Worm (Caenorhabditis elegans) whole organism, L1 larva: ENCODE data around the gene srj-24.

Experiments used
- C04F5.9 ChIP-seq: sonication (generic microtip); optimal IDR thresholded peaks from 2 replicates; lab custom pipeline; 2016; ENCODE audit warnings: missing genetic modification characterization, missing compliant biosample characterization
- C34B4.2 ChIP-seq: sonication (generic microtip); optimal IDR thresholded peaks from 2 replicates; lab custom pipeline; 2017; ENCODE audit warnings: mild to moderate bottlenecking, missing genetic modification characterization, missing compliant biosample characterization
- F16B12.6 ChIP-seq: fragments of 150-350 bp; optimal IDR thresholded peaks from 2 replicates; lab custom pipeline; 2014; ENCODE audit warnings: missing biosample characterization, missing genetic modification characterization
- Y116A8C.19 ChIP-seq: sonication (generic microtip); optimal IDR thresholded peaks from 2 replicates; lab custom pipeline; 2016; ENCODE audit warnings: missing compliant biosample characterization, missing genetic modification characterization, borderline replicate concordance
- aha-1 ChIP-seq: fragments of 150-350 bp; optimal IDR thresholded peaks from 2 replicates; lab custom pipeline; 2014; ENCODE audit warnings: missing biosample characterization, missing genetic modification characterization
- aly-2 ChIP-seq: fragments of 150-350 bp; optimal IDR thresholded peaks from 2 replicates; lab custom pipeline; 2014; ENCODE audit warnings: missing biosample characterization, missing genetic modification characterization
- ama-1 ChIP-seq: fragments of 150-350 bp; optimal IDR thresholded peaks from 2 replicates; lab custom pipeline; 2014
- ceh-82 ChIP-seq, 3 experiments: fragments of 150-350 bp in 1 of 3; sonication (generic microtip) in 2 of 3; optimal IDR thresholded peaks; 2 replicates each; lab custom pipeline; 2014 to 2017; ENCODE audit warnings: missing biosample characterization in 3 of 3, missing genetic modification characterization in 3 of 3
- ceh-88 ChIP-seq: fragments of 200-800 bp; sonication (Bioruptor generic); IDR thresholded peaks from 2 replicates; pipeline ENCODE4 v1.3.6; 2022; ENCODE audit warnings: missing genetic modification characterization, missing compliant biosample characterization
- ceh-90 ChIP-seq: sonication (generic microtip); optimal IDR thresholded peaks from 2 replicates; lab custom pipeline; 2016; ENCODE audit warnings: missing genetic modification characterization, missing compliant biosample characterization
- ces-1 ChIP-seq: fragments of 150-350 bp; optimal IDR thresholded peaks from 2 replicates; lab custom pipeline; 2014; ENCODE audit warnings: missing biosample characterization, missing genetic modification reagents, missing genetic modification characterization
- efl-1 ChIP-seq, 4 experiments: fragments of 150-350 bp; optimal IDR thresholded peaks in 3 of 4; peaks in 1 of 4; 1 replicate in 1 of 4; 2 replicates in 3 of 4; lab custom pipeline; 2014; ENCODE audit warnings: missing biosample characterization in 2 of 4, missing genetic modification characterization in 2 of 4, missing genetic modification reagents in 2 of 4
- efl-3 ChIP-seq: fragments of 200-800 bp; sonication (Bioruptor generic); optimal IDR thresholded peaks from 2 replicates; lab custom pipeline; 2018; ENCODE audit warnings: mild to moderate bottlenecking, missing genetic modification characterization, missing compliant biosample characterization
- egl-13 ChIP-seq: sonication (generic microtip); optimal IDR thresholded peaks from 2 replicates; lab custom pipeline; 2016; ENCODE audit warnings: missing genotype, missing genetic modification reagents, missing genetic modification characterization, missing compliant biosample characterization
- egl-27 ChIP-seq, 2 experiments: fragments of 150-350 bp in 1 of 2; sonication (generic microtip); optimal IDR thresholded peaks; 3 replicates each; lab custom pipeline; 2017 to 2018; ENCODE audit warnings: missing biosample characterization in 2 of 2, missing genetic modification characterization in 2 of 2, missing genetic modification reagents in 2 of 2
- elt-2 ChIP-seq: sonication (generic microtip); optimal IDR thresholded peaks from 2 replicates; lab custom pipeline; 2016; ENCODE audit warnings: missing genetic modification characterization, mild to moderate bottlenecking, inconsistent platforms, missing compliant biosample characterization, missing genetic modification reagents
- fkh-10 ChIP-seq: sonication (generic microtip); optimal IDR thresholded peaks from 2 replicates; lab custom pipeline; 2017; ENCODE audit warnings: missing biosample characterization, missing genetic modification reagents, missing genetic modification characterization
- fkh-4 ChIP-seq: sonication (generic microtip); optimal IDR thresholded peaks from 2 replicates; lab custom pipeline; 2016; ENCODE audit warnings: missing compliant biosample characterization, missing genetic modification characterization, borderline replicate concordance
- fkh-8 ChIP-seq: sonication (generic microtip); optimal IDR thresholded peaks from 2 replicates; lab custom pipeline; 2016; ENCODE audit warnings: mild to moderate bottlenecking, missing genetic modification characterization, missing compliant biosample characterization
- fos-1 ChIP-seq: fragments of 150-350 bp; optimal IDR thresholded peaks from 2 replicates; lab custom pipeline; 2014; ENCODE audit warnings: missing biosample characterization, missing genetic modification characterization
- hlh-17 ChIP-seq: fragments of 200-800 bp; sonication (Bioruptor generic); optimal IDR thresholded peaks from 2 replicates; lab custom pipeline; 2018; ENCODE audit warnings: missing genetic modification characterization, mild to moderate bottlenecking, missing compliant biosample characterization, moderate library complexity, borderline replicate concordance
- hlh-4 ChIP-seq: sonication (generic microtip); optimal IDR thresholded peaks from 2 replicates; lab custom pipeline; 2016; ENCODE audit warnings: mild to moderate bottlenecking, missing genetic modification characterization, missing compliant biosample characterization
- lin-13 ChIP-seq: fragments of 150-350 bp; optimal IDR thresholded peaks from 2 replicates; lab custom pipeline; 2014; ENCODE audit warnings: missing biosample characterization, missing genetic modification reagents, missing genetic modification characterization
- lin-35 ChIP-seq, 2 experiments: fragments of 150-350 bp; optimal IDR thresholded peaks; 2 replicates each; lab custom pipeline; 2014; ENCODE audit warnings: missing biosample characterization in 2 of 2, missing genetic modification characterization in 2 of 2, missing genetic modification reagents in 2 of 2
- lin-39 ChIP-seq: fragments of 150-350 bp; optimal IDR thresholded peaks from 2 replicates; lab custom pipeline; 2014; ENCODE audit warnings: missing biosample characterization, missing genetic modification reagents, missing genetic modification characterization
- mab-9 ChIP-seq: fragments of 200-800 bp; sonication (Bioruptor generic); IDR thresholded peaks from 2 replicates; pipeline ENCODE4 v1.3.6; 2022; ENCODE audit warnings: missing genetic modification reagents, missing genetic modification characterization, missing compliant biosample characterization
- mef-2 ChIP-seq: fragments of 150-350 bp; optimal IDR thresholded peaks from 2 replicates; lab custom pipeline; 2014; ENCODE audit warnings: missing biosample characterization, missing genetic modification characterization
- nhr-12 ChIP-seq: sonication (generic microtip); optimal IDR thresholded peaks from 2 replicates; lab custom pipeline; 2017; ENCODE audit warnings: missing biosample characterization, missing genetic modification characterization
- nhr-20 ChIP-seq: sonication (generic microtip); optimal IDR thresholded peaks from 2 replicates; lab custom pipeline; 2016; ENCODE audit warnings: mild to moderate bottlenecking, missing genetic modification characterization, missing compliant biosample characterization
- nhr-237 ChIP-seq: fragments of 150-350 bp; optimal IDR thresholded peaks from 2 replicates; lab custom pipeline; 2014; ENCODE audit warnings: missing biosample characterization, missing genetic modification characterization
- nhr-47 ChIP-seq: sonication (generic microtip); optimal IDR thresholded peaks from 2 replicates; lab custom pipeline; 2016; ENCODE audit warnings: mild to moderate bottlenecking, missing genetic modification characterization, moderate library complexity, missing compliant biosample characterization
- nhr-76 ChIP-seq: sonication (generic microtip); optimal IDR thresholded peaks from 2 replicates; lab custom pipeline; 2017; ENCODE audit warnings: missing biosample characterization, missing genetic modification characterization
- nhr-84 ChIP-seq: sonication (generic microtip); optimal IDR thresholded peaks from 2 replicates; lab custom pipeline; 2017; ENCODE audit warnings: missing biosample characterization, missing genetic modification characterization
- nhr-85 ChIP-seq: sonication (generic microtip); peaks from one replicate; lab custom pipeline; 2016; ENCODE audit warnings: missing genetic modification characterization, inconsistent platforms, missing compliant biosample characterization
- nhr-90 ChIP-seq: sonication (generic microtip); optimal IDR thresholded peaks from 2 replicates; lab custom pipeline; 2016; ENCODE audit warnings: mild to moderate bottlenecking, missing genetic modification characterization, missing compliant biosample characterization; ENCODE audit not compliant: poor library complexity
- pqm-1 ChIP-seq: sonication (generic microtip); optimal IDR thresholded peaks from 3 replicates; lab custom pipeline; 2017; ENCODE audit warnings: missing biosample characterization, missing genetic modification characterization
- skn-1 ChIP-seq: fragments of 150-350 bp; optimal IDR thresholded peaks from 2 replicates; lab custom pipeline; 2014; ENCODE audit warnings: missing biosample characterization, missing genetic modification characterization
- sup-37 ChIP-seq: fragments of 200-800 bp; sonication (Bioruptor generic); optimal IDR thresholded peaks from 2 replicates; lab custom pipeline; 2018; ENCODE audit warnings: mild to moderate bottlenecking, missing genetic modification characterization, missing compliant biosample characterization
- tbx-2 ChIP-seq: sonication (generic microtip); optimal IDR thresholded peaks from 2 replicates; lab custom pipeline; 2016; ENCODE audit warnings: missing genetic modification characterization, missing compliant biosample characterization
- tlp-1 ChIP-seq: fragments of 150-350 bp; optimal IDR thresholded peaks from 2 replicates; lab custom pipeline; 2014; ENCODE audit warnings: missing biosample characterization, missing genetic modification characterization
- unc-130 ChIP-seq: fragments of 150-350 bp; optimal IDR thresholded peaks from 2 replicates; lab custom pipeline; 2017; ENCODE audit warnings: missing biosample characterization, missing genetic modification characterization, inconsistent platforms
- ztf-11 ChIP-seq, 2 experiments: sonication (generic microtip); optimal IDR thresholded peaks; 2 replicates each; lab custom pipeline; 2016 to 2017; ENCODE audit warnings: missing genetic modification characterization in 2 of 2, missing biosample characterization in 1 of 2, missing compliant biosample characterization in 1 of 2

The srj-24 gene

DNA sequence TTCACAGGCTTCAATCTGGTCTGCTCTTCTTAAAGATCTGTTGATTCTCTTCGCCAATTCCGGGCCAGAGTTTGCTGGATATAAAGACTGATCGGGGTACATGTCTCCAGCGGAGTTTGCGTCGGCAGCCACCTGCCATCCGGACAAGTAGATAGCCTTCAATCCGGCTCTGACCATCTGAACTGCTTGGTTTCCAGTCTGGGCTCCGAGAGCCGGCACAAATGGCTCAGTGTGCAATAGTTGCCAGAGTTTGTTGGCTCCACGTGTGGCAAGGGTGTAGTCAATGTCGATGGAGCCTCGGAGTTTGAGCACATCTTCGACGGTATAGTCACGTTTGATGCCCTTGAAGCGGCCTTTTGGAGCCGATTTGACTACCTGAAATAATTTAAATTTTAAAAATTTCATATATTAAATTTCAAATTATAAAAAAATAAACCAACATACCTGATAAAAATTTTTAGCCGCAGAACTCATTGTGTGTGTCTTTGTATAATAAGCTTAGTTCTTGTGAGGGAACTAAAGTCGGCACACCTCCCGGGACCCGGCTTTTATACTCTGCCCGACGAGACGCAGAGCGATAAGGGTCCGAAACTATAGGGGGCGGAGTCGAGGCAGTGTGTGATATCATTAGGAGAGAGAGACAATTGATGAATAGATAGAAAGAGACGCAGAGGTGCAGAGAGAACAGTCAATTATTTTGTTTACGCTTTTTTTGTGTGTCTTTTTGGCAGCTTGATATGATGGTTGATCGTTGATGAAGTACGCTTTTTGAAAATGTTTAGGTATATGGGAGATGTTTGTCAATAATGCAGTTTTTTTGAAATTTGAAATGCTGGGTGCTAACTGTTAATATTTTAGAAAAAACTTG, 11.0 kb downstream of the srj-24 start, which contains the start of the genes icl-1 and srh-2 (continued):
- TF ChIP-seq C34B4.2 (tag; lab: Kevin White, UChicago) (no peak), nhr-76 (tag; lab: Kevin White, UChicago) (no peak), ceh-82 (tag; optimal IDR thresholded peaks at IDR 0.05; lab: Kevin White, UChicago) (no peak), nhr-84 (tag; lab: Kevin White, UChicago) (no peak), ces-1 (GFP tag; lab: Kevin White, UChicago) (no peak), fkh-10 (GFP tag; lab: Kevin White, UChicago) (no peak), lin-35 (GFP tag; optimal IDR thresholded peaks at IDR 0.05; lab: Kevin White, UChicago) (peak in 1 of 2 experiments; percentile 75), tbx-2 (tag; lab: Kevin White, UChicago) (peak; percentile 73), sup-37 (GFP tag; lab: Kevin White, UChicago) (peak; percentile 59), nhr-20 (tag; lab: Kevin White, UChicago) (peak; percentile 85), nhr-90 (peak; percentile 76), ceh-90 (no peak), Y116A8C.19 (tag; lab: Kevin White, UChicago) (no peak), nhr-47 (tag; lab: Kevin White, UChicago) (peak; percentile 59), aly-2 (no peak), nhr-85 (peak; percentile 92), lin-39 (tag; lab: Kevin White, UChicago) (peak; percentile 46), egl-27 (tag; optimal IDR thresholded peaks at IDR 0.05; lab: Kevin White, UChicago) (no peak), hlh-17 (peak; percentile 41), lin-13 (GFP tag; lab: Kevin White, UChicago) (peak; percentile 38), nhr-12 (no peak), egl-13 (tag; lab: Kevin White, UChicago) (no peak), fkh-8 (tag; lab: Kevin White, UChicago) (no peak), nhr-237 (no peak), C04F5.9 (tag; lab: Kevin White, UChicago) (peak; percentile 49), F16B12.6 (no peak), mef-2 (no peak), tlp-1 (tag; lab: Kevin White, UChicago) (no peak), pqm-1 (no peak), ceh-88 (GFP tag; lab: Robert Waterston, UW) (peak; percentile 67), efl-3 (no peak), hlh-4 (tag; lab: Kevin White, UChicago) (no peak), efl-1 (optimal IDR thresholded peaks at IDR 0.05; lab: Kevin White, UChicago) (peak; percentile 40 to 49), efl-1 (GFP tag; optimal IDR thresholded peaks at IDR 0.05 in 1 of 2; lab: Kevin White, UChicago) (peak in 1 of 2 experiments; percentile 91), mab-9 (GFP tag; lab: Robert Waterston, UW) (0 out of 2 replicates have a peak, but pooled peaks have one; percentile 13), ztf-11 (tag; optimal IDR thresholded peaks at IDR 0.05; lab: Kevin White, UChicago) (peak in 1 of 2 experiments; percentile 27), ama-1 (lab: Kevin White, UChicago) (peak; percentile 89), elt-2 (peak; percentile 67), fkh-4 (tag; lab: Kevin White, UChicago) (no peak), unc-130 (peak; percentile 74), skn-1 (tag; lab: Kevin White, UChicago) (no peak), fos-1 (tag; lab: Kevin White, UChicago) (peak; percentile 23), aha-1 (tag; lab: Kevin White, UChicago) (no peak)
